Worm (Caenorhabditis elegans) whole organism, L4 larva: ENCODE data around the gene ZK353.3.

Experiments used
- D1046.2 ChIP-seq: fragments of 200-800 bp; sonication (Bioruptor generic); IDR thresholded peaks from 2 replicates; pipeline ENCODE4 v1.3.6; 2022; ENCODE audit warnings: missing genetic modification characterization, missing compliant biosample characterization
- F49E8.2 ChIP-seq: sonication (generic microtip); optimal IDR thresholded peaks from 2 replicates; lab custom pipeline; 2016; ENCODE audit warnings: missing compliant biosample characterization, mild to moderate bottlenecking, missing genetic modification characterization, borderline replicate concordance
- R02D3.7 ChIP-seq: fragments of 150-350 bp; sonication (generic microtip); optimal IDR thresholded peaks from 3 replicates; lab custom pipeline; 2014; ENCODE audit warnings: missing biosample characterization, missing genetic modification characterization
- T26A8.4 ChIP-seq: fragments of 200-800 bp; sonication (Bioruptor generic); IDR thresholded peaks from 2 replicates; pipeline ENCODE4 v1.3.6; 2022; ENCODE audit warnings: missing genetic modification characterization, missing compliant biosample characterization
- ZK546.5 ChIP-seq, 2 experiments: sonication (generic microtip); optimal IDR thresholded peaks; 2 replicates each; lab custom pipeline; 2017; ENCODE audit warnings: missing biosample characterization in 2 of 2, missing genetic modification characterization in 2 of 2
- aha-1 ChIP-seq: fragments of 150-350 bp; peaks from one replicate; lab custom pipeline; 2014; ENCODE audit warnings: missing biosample characterization, missing genetic modification characterization
- ama-1 ChIP-seq: fragments of 150-350 bp; optimal IDR thresholded peaks from 2 replicates; lab custom pipeline; 2014; ENCODE audit warnings: inconsistent platforms, mixed read lengths
- attf-4 ChIP-seq: sonication (generic microtip); optimal IDR thresholded peaks from 3 replicates; lab custom pipeline; 2017; ENCODE audit warnings: missing biosample characterization, missing genetic modification characterization
- ceh-28 ChIP-seq: fragments of 150-350 bp; optimal IDR thresholded peaks from 2 replicates; lab custom pipeline; 2014; ENCODE audit warnings: missing biosample characterization, missing genetic modification reagents, missing genetic modification characterization
- ceh-82 ChIP-seq: sonication (generic microtip); optimal IDR thresholded peaks from 2 replicates; lab custom pipeline; 2017; ENCODE audit warnings: missing biosample characterization, missing genetic modification characterization
- cey-2 ChIP-seq: sonication (generic microtip); optimal IDR thresholded peaks from 3 replicates; lab custom pipeline; 2017; ENCODE audit warnings: missing genetic modification characterization, mild to moderate bottlenecking, missing compliant biosample characterization, antibody characterized with exemption, borderline replicate concordance; ENCODE audit not compliant: insufficient read depth
- daf-16 ChIP-seq, 3 experiments: sonication (generic microtip); optimal IDR thresholded peaks; 2 replicates each; lab custom pipeline; 2016 to 2017; ENCODE audit warnings: missing genetic modification characterization in 3 of 3, missing genetic modification reagents in 3 of 3, mild to moderate bottlenecking in 2 of 3, missing compliant biosample characterization in 2 of 3, missing biosample characterization in 1 of 3, moderate library complexity in 1 of 3
- daf-8 ChIP-seq: fragments of 200-800 bp; sonication (Bioruptor generic); IDR thresholded peaks from 2 replicates; pipeline ENCODE4 v1.3.6; 2022; ENCODE audit warnings: missing genetic modification characterization, missing compliant biosample characterization
- dpl-1 ChIP-seq: fragments of 150-350 bp; optimal IDR thresholded peaks from 2 replicates; lab custom pipeline; 2014; ENCODE audit warnings: missing biosample characterization, missing genetic modification reagents, missing genetic modification characterization
- dve-1 ChIP-seq: sonication (generic microtip); optimal IDR thresholded peaks from 2 replicates; lab custom pipeline; 2017; ENCODE audit warnings: antibody characterized with exemption, mild to moderate bottlenecking, missing genetic modification characterization, missing compliant biosample characterization; ENCODE audit not compliant: insufficient read depth
- egl-43 ChIP-seq: fragments of 200-800 bp; sonication (Bioruptor generic); IDR thresholded peaks from 2 replicates; pipeline ENCODE4 v1.3.6; 2022; ENCODE audit warnings: missing genetic modification reagents, missing genetic modification characterization, missing compliant biosample characterization
- fkh-10 ChIP-seq: fragments of 150-350 bp; optimal IDR thresholded peaks from 2 replicates; lab custom pipeline; 2014; ENCODE audit warnings: missing biosample characterization, missing genetic modification reagents, missing genetic modification characterization
- gei-8 ChIP-seq: fragments of 200-800 bp; sonication (Bioruptor generic); optimal IDR thresholded peaks from 2 replicates; lab custom pipeline; 2018; ENCODE audit warnings: mild to moderate bottlenecking, missing genetic modification characterization, missing compliant biosample characterization
- hif-1 ChIP-seq, 2 experiments: sonication (generic microtip); optimal IDR thresholded peaks; 2 replicates each; lab custom pipeline; 2016 to 2017; ENCODE audit warnings: missing compliant biosample characterization in 2 of 2, missing genetic modification characterization in 2 of 2, missing genetic modification reagents in 2 of 2, missing genotype in 2 of 2, mild to moderate bottlenecking in 1 of 2
- hlh-11 ChIP-seq: fragments of 200-800 bp; sonication (Bioruptor generic); optimal IDR thresholded peaks from 2 replicates; lab custom pipeline; 2018; ENCODE audit warnings: mild to moderate bottlenecking, missing genetic modification characterization, missing compliant biosample characterization
- hmg-1.1 ChIP-seq: fragments of 200-800 bp; sonication (Bioruptor generic); IDR thresholded peaks from 2 replicates; pipeline ENCODE4 v1.3.6; 2022; ENCODE audit warnings: missing genetic modification reagents, missing genetic modification characterization, missing compliant biosample characterization
- lim-7 ChIP-seq: fragments of 200-800 bp; sonication (Bioruptor generic); IDR thresholded peaks from 2 replicates; pipeline ENCODE4 v1.3.6; 2022; ENCODE audit warnings: missing genetic modification characterization, missing compliant biosample characterization
- lin-13 ChIP-seq: fragments of 150-350 bp; optimal IDR thresholded peaks from 2 replicates; lab custom pipeline; 2014; ENCODE audit warnings: missing biosample characterization, missing genetic modification reagents, missing genetic modification characterization
- lin-38 ChIP-seq: fragments of 200-800 bp; sonication (Bioruptor generic); IDR thresholded peaks from 2 replicates; pipeline ENCODE4 v1.3.6; 2022; ENCODE audit warnings: missing genetic modification reagents, missing genetic modification characterization, missing compliant biosample characterization
- lin-39 ChIP-seq: fragments of 150-350 bp; optimal IDR thresholded peaks from 2 replicates; lab custom pipeline; 2014; ENCODE audit warnings: missing biosample characterization, missing genetic modification reagents, missing genetic modification characterization
- lsy-2 ChIP-seq, 2 experiments: fragments of 150-350 bp in 1 of 2; sonication (generic microtip) in 1 of 2; optimal IDR thresholded peaks; 2 replicates each; lab custom pipeline; 2014 to 2017; ENCODE audit warnings: missing biosample characterization in 2 of 2, missing genetic modification characterization in 2 of 2
- madf-5 ChIP-seq, 2 experiments: fragments of 200-800 bp; sonication (Bioruptor generic); IDR thresholded peaks; 2 replicates each; pipeline ENCODE4 v1.3.6; 2022; ENCODE audit warnings: missing compliant biosample characterization in 2 of 2, missing genetic modification characterization in 2 of 2
- madf-9 ChIP-seq: fragments of 200-800 bp; sonication (Bioruptor generic); conservative IDR thresholded peaks from 2 replicates; pipeline ENCODE4 v1.3.6; 2022; ENCODE audit warnings: missing genetic modification reagents, missing genetic modification characterization, missing compliant biosample characterization
- mdl-1 ChIP-seq, 2 experiments: fragments of 150-350 bp in 1 of 2; sonication (generic microtip) in 1 of 2; optimal IDR thresholded peaks; 2 replicates each; lab custom pipeline; 2014 to 2017; ENCODE audit warnings: missing biosample characterization in 2 of 2, missing genetic modification characterization in 2 of 2
- mes-2 ChIP-seq: sonication (generic microtip); optimal IDR thresholded peaks from 2 replicates; lab custom pipeline; 2016; ENCODE audit warnings: missing genotype, mild to moderate bottlenecking, missing genetic modification characterization, missing compliant biosample characterization; ENCODE audit not compliant: poor library complexity, severe bottlenecking
- nhr-25 ChIP-seq: sonication (generic microtip); optimal IDR thresholded peaks from 2 replicates; lab custom pipeline; 2017; ENCODE audit warnings: missing genetic modification characterization, mild to moderate bottlenecking, missing compliant biosample characterization, antibody characterized with exemption, moderate library complexity, borderline replicate concordance; ENCODE audit not compliant: insufficient read depth
- nhr-48 ChIP-seq: sonication (generic microtip); optimal IDR thresholded peaks from 2 replicates; lab custom pipeline; 2016; ENCODE audit warnings: mild to moderate bottlenecking, missing genetic modification characterization, missing compliant biosample characterization
- pha-4 ChIP-seq, 2 experiments: fragments of 150-350 bp in 1 of 2; fragments of 200-800 bp in 1 of 2; sonication (Bioruptor generic) in 1 of 2; IDR thresholded peaks in 1 of 2; optimal IDR thresholded peaks in 1 of 2; 2 replicates each; pipeline versions ENCODE4 v1.3.6 to Lab custom; 2014 to 2022; ENCODE audit warnings: missing genetic modification characterization in 2 of 2, missing genetic modification reagents in 2 of 2, missing biosample characterization in 1 of 2, missing compliant biosample characterization in 1 of 2
- set-16 ChIP-seq: fragments of 200-800 bp; sonication (Bioruptor generic); IDR thresholded peaks from 2 replicates; pipeline ENCODE4 v1.3.6; 2022; ENCODE audit warnings: missing genetic modification reagents, missing genetic modification characterization, missing compliant biosample characterization
- skn-1 ChIP-seq: fragments of 150-350 bp; optimal IDR thresholded peaks from 2 replicates; lab custom pipeline; 2014; ENCODE audit warnings: missing biosample characterization, missing genetic modification characterization
- snpc-4 ChIP-seq: fragments of 150-350 bp; optimal IDR thresholded peaks from 2 replicates; lab custom pipeline; 2014; ENCODE audit warnings: missing biosample characterization, missing genetic modification characterization
- spr-1 ChIP-seq: sonication (generic microtip); optimal IDR thresholded peaks from 2 replicates; lab custom pipeline; 2016; ENCODE audit warnings: mild to moderate bottlenecking, missing genetic modification characterization, missing compliant biosample characterization
- tra-1 ChIP-seq: fragments of 200-800 bp; sonication (Bioruptor generic); IDR thresholded peaks from 2 replicates; pipeline ENCODE4 v1.3.6; 2022; ENCODE audit warnings: missing genetic modification reagents, missing genetic modification characterization, missing compliant biosample characterization
- unc-62 ChIP-seq, 3 experiments: fragments of 150-350 bp in 1 of 3; sonication (generic microtip); optimal IDR thresholded peaks in 2 of 3; peaks in 1 of 3; 1 replicate in 1 of 3; 2 replicates in 2 of 3; lab custom pipeline; 2014 to 2017; ENCODE audit warnings: missing biosample characterization in 3 of 3, missing genetic modification characterization in 3 of 3, missing genetic modification reagents in 3 of 3, missing genotype in 1 of 3
- zag-1 ChIP-seq: fragments of 150-350 bp; optimal IDR thresholded peaks from 2 replicates; lab custom pipeline; 2014; ENCODE audit warnings: missing biosample characterization, missing genetic modification characterization
- zfp-2 ChIP-seq: sonication (generic microtip); optimal IDR thresholded peaks from 2 replicates; lab custom pipeline; 2016; ENCODE audit warnings: mild to moderate bottlenecking, missing genetic modification characterization, missing compliant biosample characterization
- zip-11 ChIP-seq: fragments of 200-800 bp; sonication (Bioruptor generic); IDR thresholded peaks from 2 replicates; pipeline ENCODE4 v1.3.6; 2022; ENCODE audit warnings: missing genetic modification characterization, missing compliant biosample characterization
- zip-2 ChIP-seq: fragments of 150-350 bp; optimal IDR thresholded peaks from 2 replicates; lab custom pipeline; 2014; ENCODE audit warnings: missing biosample characterization, missing genetic modification characterization
- ztf-7 ChIP-seq: fragments of 150-350 bp; optimal IDR thresholded peaks from 2 replicates; lab custom pipeline; 2014; ENCODE audit warnings: missing biosample characterization, missing genetic modification characterization

The ZK353.3 gene

ce11 chrIII:8394374-8395302 is 1.1 kb upstream of the ZK353.3 start, which contains the start of gene ZK353.10:
Gene ZK353.10 (minus strand): TSS chrIII:8394424.
- TF ChIP-seq T26A8.4, result no peak
- no peak for TF ChIP-seq tra-1 (GFP tag; lab: Robert Waterston, UW)
- TF ChIP-seq daf-8 (GFP tag; lab: Robert Waterston, UW), result no peak
- TF ChIP-seq aha-1, result peak; percentile 93
- TF ChIP-seq lin-13, result no peak
- TF ChIP-seq lsy-2 (tag; optimal IDR thresholded peaks at IDR 0.05; lab: Kevin White, UChicago), result peak in 1 of 2 experiments; percentile 18
- peak in 1 of 2 experiments; percentile 26 for TF ChIP-seq unc-62 (GFP tag; optimal IDR thresholded peaks at IDR 0.05 in 1 of 2; lab: Kevin White, UChicago)
- no peak for TF ChIP-seq unc-62 (tag; optimal IDR thresholded peaks at IDR 0.05; lab: Kevin White, UChicago)

ce11 chrIII:8398411-8398810 is 2.6 kb downstream of the ZK353.3 start, which contains the start of gene ZK353.2:
Gene ZK353.2 (plus strand): TSS chrIII:8398711.
- TF ChIP-seq fkh-10 (GFP tag; lab: Kevin White, UChicago) (no peak), lin-39 (no peak), attf-4 (tag; lab: Kevin White, UChicago) (no peak), daf-8 (GFP tag; lab: Robert Waterston, UW) (no peak), madf-9 (GFP tag; lab: Robert Waterston, UW) (no peak), D1046.2 (no peak), hlh-11 (tag; lab: Kevin White, UChicago) (no peak)

ce11 chrIII:8400478-8400877 is 4.7 kb downstream of the ZK353.3 start:
- TF ChIP-seq spr-1 (tag; lab: Kevin White, UChicago) (no peak), pha-4 (GFP tag; IDR thresholded peaks at IDR 0.05; lab: Robert Waterston, UW) (no peak), pha-4 (tag; optimal IDR thresholded peaks at IDR 0.05; lab: Kevin White, UChicago) (no peak), ceh-82 (no peak), snpc-4 (no peak), cey-2 (tag; lab: Kevin White, UChicago) (no peak), ama-1 (lab: Kevin White, UChicago) (no peak), lin-38 (GFP tag; lab: Robert Waterston, UW) (no peak), lin-39 (no peak), zag-1 (tag; lab: Kevin White, UChicago) (no peak), zip-11 (GFP tag; lab: Robert Waterston, UW) (no peak), nhr-25 (tag; lab: Kevin White, UChicago) (no peak), egl-43 (GFP tag; lab: Robert Waterston, UW) (no peak), nhr-48 (peak; percentile 28), ZK546.5 (tag; optimal IDR thresholded peaks at IDR 0.05; lab: Kevin White, UChicago) (no peak), F49E8.2 (tag; lab: Kevin White, UChicago) (no peak), lim-7 (GFP tag; lab: Robert Waterston, UW) (no peak), zfp-2 (tag; lab: Kevin White, UChicago) (no peak), R02D3.7 (no peak), madf-5 (GFP tag; IDR thresholded peaks at IDR 0.05; lab: Robert Waterston, UW) (no peak), mes-2 (tag; lab: Kevin White, UChicago) (peak; percentile 15), hif-1 (tag; optimal IDR thresholded peaks at IDR 0.05; lab: Kevin White, UChicago) (no peak), dve-1 (tag; lab: Kevin White, UChicago) (peak; percentile 80), ztf-7 (tag; lab: Kevin White, UChicago) (peak; percentile 82), zip-2 (tag; lab: Kevin White, UChicago) (no peak), hmg-1.1 (GFP tag; lab: Robert Waterston, UW) (no peak), skn-1 (tag; lab: Kevin White, UChicago) (no peak), mdl-1 (tag; optimal IDR thresholded peaks at IDR 0.05; lab: Kevin White, UChicago) (peak in 1 of 2 experiments; percentile 49), gei-8 (peak; percentile 44), daf-16 (GFP tag; optimal IDR thresholded peaks at IDR 0.05; lab: Kevin White, UChicago) (no peak), daf-16 (tag; optimal IDR thresholded peaks at IDR 0.05; lab: Kevin White, UChicago) (no peak), dpl-1 (GFP tag; lab: Kevin White, UChicago) (no peak), fkh-10 (GFP tag; lab: Kevin White, UChicago) (no peak), set-16 (GFP tag; lab: Robert Waterston, UW) (no peak), ceh-28 (tag; lab: Kevin White, UChicago) (no peak)
